Worm (Caenorhabditis elegans): ENCODE results near the gene skr-16.

Gene skr-16

DNA sequence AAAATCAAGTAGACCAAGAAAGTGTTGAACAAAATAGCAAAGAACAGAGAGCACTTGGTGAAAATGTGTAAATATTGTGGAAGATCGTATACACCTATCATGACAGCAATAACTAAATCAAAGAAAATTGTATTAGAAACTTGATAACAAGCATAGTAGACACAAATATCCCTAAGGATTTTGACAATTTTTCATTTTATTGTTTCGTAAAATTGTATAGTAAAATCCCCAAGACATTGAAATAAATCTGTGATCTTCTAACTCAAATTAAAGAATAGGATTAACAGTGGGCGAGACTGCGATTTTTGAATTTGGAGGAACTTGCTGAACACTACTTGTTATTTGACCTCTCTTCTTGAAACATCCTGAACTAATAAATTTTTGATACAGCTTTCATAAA is 2.7 kb downstream of the skr-16 start, which contains the start of gene str-220:
str-220 (minus strand) TSS at position 101 of the 400 bp plus-strand sequence.
- TF ChIP-seq mep-1 (tag; optimal IDR thresholded peaks at IDR 0.05): no peak
- TF ChIP-seq flh-1 (GFP tag; optimal IDR thresholded peaks at IDR 0.05): no peak
- no peak for TF ChIP-seq lin-13 (tag; optimal IDR thresholded peaks at IDR 0.05)
- no peak for TF ChIP-seq elt-3 (tag; optimal IDR thresholded peaks at IDR 0.05)
- TF ChIP-seq nhr-12 (tag; optimal IDR thresholded peaks at IDR 0.05): no peak
- no peak for TF ChIP-seq sptf-1 (tag; optimal IDR thresholded peaks at IDR 0.05)
- no peak for TF ChIP-seq lsy-2 (tag; optimal IDR thresholded peaks at IDR 0.05)
- TF ChIP-seq ceh-39 (tag; optimal IDR thresholded peaks at IDR 0.05): no peak
- TF ChIP-seq hlh-1 (tag; optimal IDR thresholded peaks at IDR 0.05): no peak
- no peak for TF ChIP-seq zip-8 (tag; optimal IDR thresholded peaks at IDR 0.05)
- no peak for TF ChIP-seq ztf-11 (tag; optimal IDR thresholded peaks at IDR 0.05)
- TF ChIP-seq snpc-4 (tag; optimal IDR thresholded peaks at IDR 0.05): no peak
- TF ChIP-seq cnd-1 (tag; optimal IDR thresholded peaks at IDR 0.05): no peak
- no peak for TF ChIP-seq ceh-43 (GFP tag; optimal IDR thresholded peaks at IDR 0.05)
- no peak for TF ChIP-seq tbx-8 (GFP tag; optimal IDR thresholded peaks at IDR 0.05)
- TF ChIP-seq bed-3 (GFP tag; optimal IDR thresholded peaks at IDR 0.05): no peak
- no peak for TF ChIP-seq unc-62 (GFP tag; optimal IDR thresholded peaks at IDR 0.05)
- no peak for TF ChIP-seq nhr-237 (tag; optimal IDR thresholded peaks at IDR 0.05)

DNA sequence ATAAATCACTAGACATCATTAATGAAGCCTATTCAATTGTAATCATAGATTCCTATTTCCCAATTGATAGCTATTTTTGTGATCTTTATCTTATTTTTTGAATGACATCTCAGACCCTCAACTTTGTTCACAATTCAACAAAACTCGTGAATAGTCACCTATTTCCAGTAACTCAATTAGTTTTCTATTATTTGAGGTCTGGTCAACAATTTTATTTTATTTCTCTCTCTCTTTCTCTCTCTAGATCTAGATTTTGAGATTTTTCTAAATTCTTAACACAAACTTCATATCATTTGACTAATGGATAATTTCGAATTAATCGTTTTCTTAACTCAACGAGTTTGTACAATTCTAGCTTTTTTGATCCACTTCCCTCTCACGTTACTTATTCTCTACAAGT is 5.0 kb downstream of the skr-16 start, which contains the start of gene str-1:
str-1 (plus strand) TSS at position 301 of the 400 bp plus-strand sequence.
- TF ChIP-seq pha-4 (tag; optimal IDR thresholded peaks at IDR 0.05) (no peak), sem-2 (GFP tag; optimal IDR thresholded peaks at IDR 0.05) (no peak), nhr-2 (tag; optimal IDR thresholded peaks at IDR 0.05) (no peak), mls-2 (tag; optimal IDR thresholded peaks at IDR 0.05) (no peak), ceh-83 (GFP tag; optimal IDR thresholded peaks at IDR 0.05) (no peak), unc-62 (GFP tag; optimal IDR thresholded peaks at IDR 0.05) (no peak), lin-13 (tag; optimal IDR thresholded peaks at IDR 0.05) (no peak), ces-1 (GFP tag; optimal IDR thresholded peaks at IDR 0.05) (no peak), snpc-4 (tag; optimal IDR thresholded peaks at IDR 0.05) (no peak), blmp-1 (tag; optimal IDR thresholded peaks at IDR 0.05) (no peak), unc-39 (tag; optimal IDR thresholded peaks at IDR 0.05) (no peak), nhr-76 (tag; optimal IDR thresholded peaks at IDR 0.05) (no peak), nhr-28 (tag; optimal IDR thresholded peaks at IDR 0.05) (no peak), elt-3 (tag; optimal IDR thresholded peaks at IDR 0.05) (no peak), elt-1 (tag; optimal IDR thresholded peaks at IDR 0.05; ENCODE audit: borderline replicate concordance, insufficient read depth) (no peak), cnd-1 (tag; optimal IDR thresholded peaks at IDR 0.05) (no peak), lsy-2 (tag; optimal IDR thresholded peaks at IDR 0.05) (no peak), zip-8 (tag; optimal IDR thresholded peaks at IDR 0.05) (no peak)

DNA sequence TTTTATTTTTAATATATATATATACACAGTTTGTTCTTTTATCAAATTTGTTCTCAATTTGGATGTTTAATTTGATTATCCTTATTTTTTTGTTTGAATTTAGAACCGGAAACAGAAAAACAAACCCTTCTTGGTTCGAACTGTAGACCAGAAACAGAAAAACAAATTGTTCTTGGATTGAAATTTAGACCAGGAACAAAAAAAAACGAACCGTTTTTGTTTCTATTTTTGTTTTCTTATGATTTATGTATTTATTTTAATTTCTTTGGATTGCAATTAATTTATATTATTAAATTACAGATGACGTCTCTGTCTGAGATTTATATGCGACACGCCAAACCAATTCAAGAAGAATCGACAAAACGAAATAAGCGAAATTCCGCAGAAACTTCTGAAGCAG is 6.8 kb downstream of the skr-16 start, which contains the start of gene C42D4.19:
C42D4.19 (plus strand) TSS at position 301 of the 400 bp plus-strand sequence.
- no peak for TF ChIP-seq cnd-1 (tag; optimal IDR thresholded peaks at IDR 0.05)

DNA sequence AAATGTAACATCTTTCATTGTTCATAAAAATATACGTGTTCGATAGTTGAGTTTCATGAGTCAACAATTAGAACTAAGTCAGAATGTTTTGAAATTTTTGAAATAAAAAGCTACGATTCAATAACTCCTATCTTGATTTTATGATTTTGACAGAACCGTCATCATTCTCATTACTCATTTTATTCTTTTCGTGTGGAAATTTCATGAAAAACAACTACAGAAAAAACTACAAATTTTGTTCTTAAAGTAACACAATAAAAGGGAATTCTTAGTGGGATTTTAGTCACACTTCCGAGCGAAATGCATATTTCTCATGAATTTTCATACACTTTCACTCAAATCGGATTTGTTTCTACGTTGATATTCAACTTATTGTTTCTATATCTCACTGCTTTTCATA is 8.4 kb downstream of the skr-16 start, which contains the start of gene str-44:
str-44 (plus strand) TSS at position 301 of the 400 bp plus-strand sequence.
- TF ChIP-seq nhr-12 (tag; optimal IDR thresholded peaks at IDR 0.05) (no peak), cnd-1 (tag; optimal IDR thresholded peaks at IDR 0.05) (no peak), sem-2 (GFP tag; optimal IDR thresholded peaks at IDR 0.05) (no peak), mls-2 (tag; optimal IDR thresholded peaks at IDR 0.05) (no peak), unc-62 (GFP tag; optimal IDR thresholded peaks at IDR 0.05) (no peak), unc-39 (tag; optimal IDR thresholded peaks at IDR 0.05) (no peak), unc-120 (tag; optimal IDR thresholded peaks at IDR 0.05; ENCODE audit: poor library complexity, severe bottlenecking) (no peak), bed-3 (GFP tag; optimal IDR thresholded peaks at IDR 0.05) (no peak), zip-8 (tag; optimal IDR thresholded peaks at IDR 0.05) (no peak), ham-2 (GFP tag; optimal IDR thresholded peaks at IDR 0.05) (no peak), nhr-2 (tag; optimal IDR thresholded peaks at IDR 0.05) (no peak), M03D4.4 (tag; optimal IDR thresholded peaks at IDR 0.05) (no peak), lin-32 (GFP tag; optimal IDR thresholded peaks at IDR 0.05) (no peak), blmp-1 (tag; optimal IDR thresholded peaks at IDR 0.05) (no peak), hlh-1 (tag; optimal IDR thresholded peaks at IDR 0.05) (no peak), nhr-76 (tag; optimal IDR thresholded peaks at IDR 0.05) (no peak), mep-1 (tag; optimal IDR thresholded peaks at IDR 0.05) (no peak)

All from whole organism, mixed stage, embryonic.